Fruit fly (Drosophila melanogaster) whole organism, embryonic: ENCODE data around the gene CG10470.

Experiments used
- Antp ChIP-seq: fragments of 200-800 bp; sonication (Bioruptor generic); optimal IDR thresholded peaks from 3 replicates; lab custom pipeline; 2016; ENCODE audit warnings: missing biosample characterization, missing genetic modification characterization
- Bdp1 ChIP-seq: fragments of 200-800 bp; sonication (Bioruptor generic); optimal IDR thresholded peaks from 3 replicates; lab custom pipeline; 2016; ENCODE audit warnings: missing biosample characterization, missing genetic modification characterization
- CG11247 ChIP-seq: fragments of 200-800 bp; sonication (Bioruptor generic); IDR thresholded peaks from 2 replicates; pipeline ENCODE4 v1.3.6; 2022; ENCODE audit warnings: missing biosample characterization, missing genetic modification characterization
- CG11696 ChIP-seq: fragments of 200-800 bp; sonication (Bioruptor generic); IDR thresholded peaks from 2 replicates; pipeline ENCODE4 v1.3.6; 2022; ENCODE audit warnings: missing biosample characterization, missing genetic modification characterization
- CG13424 ChIP-seq: fragments of 200-800 bp; sonication (Bioruptor generic); optimal IDR thresholded peaks from 2 replicates; lab custom pipeline; 2019; ENCODE audit warnings: missing biosample characterization, mild to moderate bottlenecking, missing genetic modification characterization, moderate library complexity
- CG13894 ChIP-seq: fragments of 200-800 bp; sonication (Bioruptor generic); optimal IDR thresholded peaks from 3 replicates; lab custom pipeline; 2018; ENCODE audit warnings: missing biosample characterization, mild to moderate bottlenecking, missing genetic modification characterization, moderate library complexity
- CG1603 ChIP-seq: fragments of 200-800 bp; sonication (Bioruptor generic); optimal IDR thresholded peaks from 2 replicates; lab custom pipeline; 2019; ENCODE audit warnings: missing biosample characterization, mild to moderate bottlenecking, missing genetic modification characterization, moderate library complexity
- CG16863 ChIP-seq: fragments of 200-800 bp; sonication (Bioruptor generic); optimal IDR thresholded peaks from 3 replicates; lab custom pipeline; 2016; ENCODE audit warnings: missing biosample characterization, missing genetic modification characterization
- CG1832 ChIP-seq: fragments of 200-800 bp; sonication (Bioruptor generic); optimal IDR thresholded peaks from 2 replicates; lab custom pipeline; 2017; ENCODE audit warnings: missing biosample characterization, mild to moderate bottlenecking, missing genetic modification characterization, inconsistent platforms
- CG31388 ChIP-seq: fragments of 200-800 bp; sonication (Bioruptor generic); optimal IDR thresholded peaks from 2 replicates; lab custom pipeline; 2016; ENCODE audit warnings: missing biosample characterization, missing genetic modification characterization
- CG32767 ChIP-seq: fragments of 200-800 bp; sonication (Bioruptor generic); IDR thresholded peaks from 2 replicates; pipeline ENCODE4 v1.3.6; 2022; ENCODE audit warnings: missing biosample characterization, missing genetic modification characterization
- CG4328 ChIP-seq: fragments of 200-800 bp; sonication (Bioruptor generic); optimal IDR thresholded peaks from 3 replicates; lab custom pipeline; 2017; ENCODE audit warnings: missing biosample characterization, missing genetic modification reagents, missing genetic modification characterization
- CG6683 ChIP-seq: fragments of 200-800 bp; sonication (Bioruptor generic); optimal IDR thresholded peaks from 2 replicates; lab custom pipeline; 2017; ENCODE audit warnings: missing biosample characterization, mild to moderate bottlenecking, missing genetic modification characterization, missing genetic modification reagents
- CG7271 ChIP-seq: fragments of 200-800 bp; sonication (Bioruptor generic); optimal IDR thresholded peaks from 2 replicates; lab custom pipeline; 2018; ENCODE audit warnings: missing biosample characterization, mild to moderate bottlenecking, missing genetic modification characterization, moderate library complexity
- CG7745 ChIP-seq: fragments of 200-800 bp; sonication (Bioruptor generic); optimal IDR thresholded peaks from 2 replicates; lab custom pipeline; 2018; ENCODE audit warnings: missing biosample characterization, mild to moderate bottlenecking, missing genetic modification characterization, moderate library complexity
- CG7928 ChIP-seq: fragments of 200-800 bp; sonication (Bioruptor generic); optimal IDR thresholded peaks from 2 replicates; lab custom pipeline; 2017; ENCODE audit warnings: missing biosample characterization, mild to moderate bottlenecking, missing genetic modification characterization
- CG8281 ChIP-seq: fragments of 200-800 bp; sonication (Bioruptor generic); optimal IDR thresholded peaks from 2 replicates; lab custom pipeline; 2018; ENCODE audit warnings: missing biosample characterization, mild to moderate bottlenecking, missing genetic modification characterization, moderate library complexity
- CG8290 ChIP-seq, 3 experiments: fragments of 200-800 bp; sonication (Bioruptor generic); optimal IDR thresholded peaks; 2 replicates each; lab custom pipeline; 2016 to 2019; ENCODE audit warnings: missing biosample characterization in 3 of 3, missing genetic modification characterization in 3 of 3, mild to moderate bottlenecking in 2 of 3, moderate library complexity in 1 of 3
- CG8388 ChIP-seq: fragments of 200-800 bp; sonication (Bioruptor generic); optimal IDR thresholded peaks from 2 replicates; lab custom pipeline; 2019; ENCODE audit warnings: missing biosample characterization, mild to moderate bottlenecking, missing genetic modification characterization, moderate library complexity
- CG9215 ChIP-seq: fragments of 200-800 bp; sonication (Bioruptor generic); IDR thresholded peaks from 2 replicates; pipeline ENCODE4 v1.3.6; 2022; ENCODE audit warnings: missing biosample characterization, missing genetic modification characterization
- CG9876 ChIP-seq: fragments of 200-800 bp; sonication (Bioruptor generic); optimal IDR thresholded peaks from 2 replicates; lab custom pipeline; 2016; ENCODE audit warnings: missing biosample characterization, missing genetic modification characterization
- Dbx ChIP-seq: fragments of 200-800 bp; sonication (Bioruptor generic); IDR thresholded peaks from 3 replicates; pipeline ENCODE4 v1.3.6; 2022; ENCODE audit warnings: missing biosample characterization, missing genetic modification characterization
- Fer2 ChIP-seq: fragments of 200-800 bp; sonication (Bioruptor generic); optimal IDR thresholded peaks from 2 replicates; lab custom pipeline; 2018; ENCODE audit warnings: missing biosample characterization, mild to moderate bottlenecking, missing genetic modification characterization, moderate library complexity
- Gsc ChIP-seq: fragments of 200-800 bp; sonication (Bioruptor generic); IDR thresholded peaks from 2 replicates; pipeline ENCODE4 v1.3.6; 2022; ENCODE audit warnings: missing biosample characterization, missing genetic modification characterization
- HLH54F ChIP-seq: fragments of 200-800 bp; sonication (Bioruptor generic); optimal IDR thresholded peaks from 3 replicates; lab custom pipeline; 2016; ENCODE audit warnings: missing biosample characterization, missing genetic modification characterization
- HLHmδ ChIP-seq: fragments of 200-800 bp; sonication (Bioruptor generic); optimal IDR thresholded peaks from 2 replicates; lab custom pipeline; 2018; ENCODE audit warnings: missing biosample characterization, mild to moderate bottlenecking, missing genetic modification characterization, moderate library complexity
- Hr51 ChIP-seq, 2 experiments: fragments of 200-800 bp; sonication (Bioruptor generic); optimal IDR thresholded peaks; 2 replicates in 1 of 2; 3 replicates in 1 of 2; lab custom pipeline; 2016 to 2018; ENCODE audit warnings: missing biosample characterization in 2 of 2, missing genetic modification characterization in 2 of 2, mild to moderate bottlenecking in 1 of 2, moderate library complexity in 1 of 2
- Optix ChIP-seq: fragments of 200-800 bp; sonication (Bioruptor generic); IDR thresholded peaks from 3 replicates; pipeline ENCODE4 v1.3.6; 2022; ENCODE audit warnings: missing biosample characterization, missing genetic modification characterization
- Scr ChIP-seq: fragments of 200-800 bp; sonication (Bioruptor generic); IDR thresholded peaks from 2 replicates; pipeline ENCODE4 v1.3.6; 2022; ENCODE audit warnings: missing biosample characterization, missing genetic modification characterization; ENCODE audit not compliant: partially characterized antibody
- Sin3A ChIP-seq: fragments of >200 bp; optimal IDR thresholded peaks from 2 replicates; lab custom pipeline; 2018
- Usf ChIP-seq: fragments of 200-800 bp; sonication (Bioruptor generic); optimal IDR thresholded peaks from 2 replicates; lab custom pipeline; 2017; ENCODE audit warnings: missing genotype, missing biosample characterization, missing genetic modification characterization
- Xbp1 ChIP-seq: fragments of 200-800 bp; sonication (Bioruptor generic); optimal IDR thresholded peaks from 3 replicates; lab custom pipeline; 2016; ENCODE audit warnings: missing biosample characterization, mild to moderate bottlenecking, missing genetic modification characterization
- ac ChIP-seq: fragments of 200-800 bp; sonication (Bioruptor generic); optimal IDR thresholded peaks from 3 replicates; lab custom pipeline; 2017; ENCODE audit warnings: missing biosample characterization, mild to moderate bottlenecking, missing genetic modification characterization
- chinmo ChIP-seq: fragments of 200-800 bp; sonication (Bioruptor generic); IDR thresholded peaks from 4 replicates; pipeline ENCODE4 v1.3.6; 2022; ENCODE audit warnings: missing biosample characterization, missing genetic modification characterization; ENCODE audit not compliant: partially characterized antibody
- dan ChIP-seq: fragments of 200-800 bp; sonication (Bioruptor generic); IDR thresholded peaks from 2 replicates; pipeline ENCODE4 v1.3.6; 2022; ENCODE audit warnings: missing biosample characterization, missing genetic modification characterization
- exex ChIP-seq: fragments of 200-800 bp; sonication (Bioruptor generic); optimal IDR thresholded peaks from 4 replicates; lab custom pipeline; 2018; ENCODE audit warnings: missing biosample characterization, mild to moderate bottlenecking, missing genetic modification characterization, moderate library complexity
- hb ChIP-seq: fragments of 200-800 bp; sonication (Bioruptor generic); IDR thresholded peaks from 3 replicates; pipeline ENCODE4 v1.3.6; 2022; ENCODE audit warnings: missing biosample characterization, missing genetic modification characterization; ENCODE audit not compliant: partially characterized antibody
- inv ChIP-seq: fragments of 200-800 bp; sonication (Bioruptor generic); IDR thresholded peaks from 2 replicates; pipeline ENCODE4 v1.3.6; 2022; ENCODE audit warnings: missing biosample characterization, missing genetic modification characterization; ENCODE audit not compliant: partially characterized antibody
- knrl ChIP-seq: fragments of 200-800 bp; sonication (Bioruptor generic); IDR thresholded peaks from 3 replicates; pipeline ENCODE4 v1.3.6; 2022; ENCODE audit warnings: missing biosample characterization, missing genetic modification characterization; ENCODE audit not compliant: partially characterized antibody
- odd ChIP-seq: fragments of 200-800 bp; sonication (Bioruptor generic); optimal IDR thresholded peaks from 2 replicates; lab custom pipeline; 2017; ENCODE audit warnings: missing biosample characterization, mild to moderate bottlenecking, missing genetic modification characterization
- peb ChIP-seq: fragments of 200-800 bp; sonication (Bioruptor generic); IDR thresholded peaks from 2 replicates; pipeline ENCODE4 v1.3.6; 2022; ENCODE audit warnings: missing biosample characterization, missing genetic modification characterization
- sens-2 ChIP-seq: fragments of 200-800 bp; sonication (Bioruptor generic); IDR thresholded peaks from 2 replicates; pipeline ENCODE4 v1.3.6; 2022; ENCODE audit warnings: missing biosample characterization, missing genetic modification characterization
- stc ChIP-seq: fragments of 200-800 bp; sonication (Bioruptor generic); IDR thresholded peaks from 2 replicates; pipeline ENCODE4 v1.3.6; 2022; ENCODE audit warnings: missing biosample characterization, missing genetic modification characterization
- tgo ChIP-seq: fragments of 200-800 bp; sonication (Bioruptor generic); IDR thresholded peaks from 3 replicates; pipeline ENCODE4 v1.3.6; 2022; ENCODE audit warnings: missing biosample characterization, missing genetic modification characterization
- vnd ChIP-seq: fragments of 200-800 bp; sonication (Bioruptor generic); IDR thresholded peaks from 3 replicates; pipeline ENCODE4 v1.3.6; 2022; ENCODE audit warnings: missing biosample characterization, missing genetic modification characterization; ENCODE audit not compliant: partially characterized antibody
- wek ChIP-seq: fragments of 200-800 bp; sonication (Bioruptor generic); optimal IDR thresholded peaks from 3 replicates; lab custom pipeline; 2018; ENCODE audit warnings: missing biosample characterization, mild to moderate bottlenecking, missing genetic modification characterization, moderate library complexity
- zen ChIP-seq: fragments of 200-800 bp; sonication (Bioruptor generic); optimal IDR thresholded peaks from 3 replicates; lab custom pipeline; 2018; ENCODE audit warnings: missing biosample characterization, mild to moderate bottlenecking, missing genetic modification characterization, moderate library complexity
- zen2 ChIP-seq: fragments of 200-800 bp; sonication (Bioruptor generic); IDR thresholded peaks from 3 replicates; pipeline ENCODE4 v1.3.6; 2022; ENCODE audit warnings: missing biosample characterization, missing genetic modification characterization; ENCODE audit not compliant: partially characterized antibody

CG10470 gene

DNA sequence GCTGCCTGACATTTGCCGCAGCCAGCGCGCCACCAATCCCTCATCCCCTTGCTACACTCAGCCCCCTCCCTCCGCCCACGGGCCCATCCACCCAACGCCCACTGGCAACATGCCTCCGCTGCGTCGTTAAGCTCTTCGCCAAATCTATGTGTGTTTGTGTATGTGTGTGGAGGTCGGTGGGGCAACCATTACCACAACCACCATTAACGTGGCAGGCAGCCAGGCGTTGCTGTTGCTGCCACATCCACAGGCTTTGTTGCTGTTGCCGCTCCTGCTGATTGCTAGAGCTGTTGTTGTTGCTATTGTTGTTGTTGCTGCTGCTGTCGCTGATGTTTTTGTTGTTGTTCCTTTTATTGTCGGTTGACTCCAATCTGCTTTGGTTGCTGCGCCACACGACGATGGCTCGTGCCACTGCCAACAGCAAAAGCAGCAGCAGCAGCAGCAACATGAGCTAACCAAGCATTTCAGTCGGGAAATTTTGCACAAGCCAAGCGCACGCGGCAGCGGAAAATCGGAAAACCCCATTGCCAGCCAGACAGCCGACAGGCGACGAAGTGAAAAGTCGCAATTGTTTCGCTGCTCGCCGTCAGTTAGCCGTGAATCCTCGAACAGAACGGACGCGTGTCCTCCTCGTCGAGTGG lies 21.5 kb upstream of the CG10470 start, which contains the start of gene Sidpn (continued):
- TF ChIP-seq CG13894 (tag; lab: Kevin White, UChicago) (peak; percentile 19), Scr (no peak), exex (tag; lab: Kevin White, UChicago) (no peak), CG6683 (GFP tag; lab: Kevin White, UChicago) (no peak), CG11247 (GFP tag; lab: Robert Waterston, UW) (peak; percentile 18; the same call in 1 of the 2 replicates), hb (GFP tag; lab: Robert Waterston, UW) (no peak), CG4328 (GFP tag; lab: Kevin White, UChicago) (no peak), CG31388 (GFP tag; lab: Kevin White, UChicago) (no peak), inv (GFP tag; lab: Robert Waterston, UW) (no peak), CG8281 (tag; lab: Kevin White, UChicago) (no peak), Optix (no peak), odd (GFP tag; lab: Kevin White, UChicago) (no peak), CG9215 (GFP tag; lab: Robert Waterston, UW) (no peak), CG1603 (tag; lab: Kevin White, UChicago) (no peak), CG8388 (GFP tag; lab: Kevin White, UChicago) (no peak), Bdp1 (GFP tag; lab: Kevin White, UChicago) (no peak), ac (GFP tag; lab: Kevin White, UChicago) (no peak), Hr51 (GFP tag; optimal IDR thresholded peaks at IDR 0.05; lab: Kevin White, UChicago) (peak in 1 of 2 experiments; percentile 52), HLHmδ (GFP tag; lab: Kevin White, UChicago) (no peak), CG1832 (GFP tag; lab: Kevin White, UChicago) (no peak), dan (no peak), CG16863 (GFP tag; lab: Kevin White, UChicago) (no peak), Antp (GFP tag; lab: Kevin White, UChicago) (no peak), stc (GFP tag; lab: Robert Waterston, UW) (no peak), zen (tag; lab: Kevin White, UChicago) (no peak), Dbx (GFP tag; lab: Robert Waterston, UW) (no peak)

DNA sequence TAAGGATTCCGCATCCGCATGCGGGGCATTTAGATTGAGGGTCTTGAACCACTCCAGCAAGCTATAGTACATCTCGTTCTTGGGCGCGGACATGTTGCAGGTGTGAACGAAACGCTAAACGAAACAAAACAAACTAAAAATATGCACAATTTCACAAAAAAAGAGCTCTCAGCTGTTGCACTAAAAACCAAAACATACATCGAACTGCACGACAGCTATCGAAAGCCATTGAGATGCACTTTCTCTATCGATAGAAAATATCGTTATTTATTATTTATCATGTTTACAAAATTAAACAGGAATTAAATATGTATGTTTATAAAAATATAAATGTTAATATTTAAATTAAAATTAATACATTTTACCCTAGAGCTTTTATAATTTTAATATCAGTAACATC lies 15.6 kb upstream of the CG10470 start, which contains the start of gene hook:
Gene hook, minus strand, starts transcription at position 211 of the 400 bp plus-strand sequence.
- TF ChIP-seq CG7271 (tag; lab: Kevin White, UChicago) (no peak), CG32767 (GFP tag; lab: Robert Waterston, UW) (no peak), tgo (GFP tag; lab: Robert Waterston, UW) (no peak), peb (GFP tag; lab: Robert Waterston, UW) (no peak), CG8290 (GFP tag; optimal IDR thresholded peaks at IDR 0.05; lab: Kevin White, UChicago) (no peak), CG8290 (tag; optimal IDR thresholded peaks at IDR 0.05; lab: Kevin White, UChicago) (no peak), Fer2 (tag; lab: Kevin White, UChicago) (no peak), CG13424 (no peak), knrl (GFP tag; lab: Robert Waterston, UW) (peak; percentile 84), Sin3A (lab: Kevin White, UChicago) (no peak), CG7745 (tag; lab: Kevin White, UChicago) (no peak), CG8281 (tag; lab: Kevin White, UChicago) (no peak), vnd (GFP tag; lab: Robert Waterston, UW) (peak; percentile 64), wek (GFP tag; lab: Kevin White, UChicago) (no peak), CG11696 (no peak), Usf (no peak), Dbx (GFP tag; lab: Robert Waterston, UW) (no peak), CG13894 (tag; lab: Kevin White, UChicago) (no peak), sens-2 (no peak), Xbp1 (GFP tag; lab: Kevin White, UChicago) (no peak), chinmo (GFP tag; lab: Robert Waterston, UW) (peak; percentile 81; the same call in 2 of the 4 replicates), zen2 (GFP tag; lab: Robert Waterston, UW) (peak; percentile 75), HLH54F (GFP tag; lab: Kevin White, UChicago) (no peak), CG9876 (GFP tag; lab: Kevin White, UChicago) (no peak), Gsc (GFP tag; lab: Robert Waterston, UW) (no peak), CG7928 (GFP tag; lab: Kevin White, UChicago) (no peak)
